Worm (Caenorhabditis elegans) whole organism, late embryonic: Measurements from ENCODE around the gene C34B4.3.

Source experiments
- F13H6.1 ChIP-seq: sonication (generic microtip); optimal IDR thresholded peaks from 2 replicates; lab custom pipeline; 2016; ENCODE audit warnings: missing genetic modification characterization, missing compliant biosample characterization
- K02D7.2 ChIP-seq: sonication (generic microtip); optimal IDR thresholded peaks from 2 replicates; lab custom pipeline; 2017; ENCODE audit warnings: mild to moderate bottlenecking, missing genetic modification characterization, missing compliant biosample characterization
- ceh-48 ChIP-seq: sonication (generic microtip); optimal IDR thresholded peaks from 2 replicates; lab custom pipeline; 2016; ENCODE audit warnings: missing genetic modification characterization, inconsistent platforms, missing compliant biosample characterization
- che-1 ChIP-seq: sonication (generic microtip); optimal IDR thresholded peaks from 2 replicates; lab custom pipeline; 2016; ENCODE audit warnings: mild to moderate bottlenecking, missing genetic modification characterization, missing compliant biosample characterization
- dmd-4 ChIP-seq: sonication (generic microtip); optimal IDR thresholded peaks from 2 replicates; lab custom pipeline; 2016; ENCODE audit warnings: borderline replicate concordance, missing genetic modification characterization, missing compliant biosample characterization
- elt-2 ChIP-seq: sonication (generic microtip); optimal IDR thresholded peaks from 2 replicates; lab custom pipeline; 2016; ENCODE audit warnings: missing genetic modification reagents, missing genetic modification characterization, missing compliant biosample characterization
- fkh-6 ChIP-seq: sonication (generic microtip); optimal IDR thresholded peaks from 2 replicates; lab custom pipeline; 2016; ENCODE audit warnings: missing genetic modification characterization, missing compliant biosample characterization
- lim-6 ChIP-seq: sonication (generic microtip); optimal IDR thresholded peaks from 2 replicates; lab custom pipeline; 2016; ENCODE audit warnings: missing genetic modification characterization, missing compliant biosample characterization
- nfya-1 ChIP-seq: sonication (generic microtip); optimal IDR thresholded peaks from 2 replicates; lab custom pipeline; 2017; ENCODE audit warnings: missing genetic modification characterization, mild to moderate bottlenecking, missing compliant biosample characterization, antibody characterized with exemption, moderate library complexity
- sdc-2 ChIP-seq: sonication (generic microtip); optimal IDR thresholded peaks from 2 replicates; lab custom pipeline; 2016; ENCODE audit warnings: missing genotype, missing genetic modification characterization, missing compliant biosample characterization
- syd-9 ChIP-seq: sonication (generic microtip); optimal IDR thresholded peaks from 2 replicates; lab custom pipeline; 2016; ENCODE audit warnings: mild to moderate bottlenecking, missing genetic modification characterization, moderate library complexity, missing compliant biosample characterization
- unc-42 ChIP-seq: sonication (generic microtip); optimal IDR thresholded peaks from 2 replicates; lab custom pipeline; 2016; ENCODE audit warnings: missing genotype, missing genetic modification characterization, missing compliant biosample characterization
- unc-55 ChIP-seq: sonication (generic microtip); optimal IDR thresholded peaks from 2 replicates; lab custom pipeline; 2017; ENCODE audit warnings: missing biosample characterization, missing genetic modification reagents, missing genetic modification characterization
- unc-86 ChIP-seq: sonication (generic microtip); optimal IDR thresholded peaks from 2 replicates; lab custom pipeline; 2016; ENCODE audit warnings: missing genetic modification characterization, missing compliant biosample characterization

The C34B4.3 gene

ce11 chrV:13018761-13019160 lies 52.2 kb downstream of the C34B4.3 start, which contains the start of gene fmi-1:
Gene fmi-1, plus strand, starts transcription at chrV:13019061.
- TF ChIP-seq syd-9 (tag; lab: Kevin White, UChicago), result no peak
- TF ChIP-seq fkh-6 (tag; lab: Kevin White, UChicago), result no peak
- no peak for TF ChIP-seq che-1 (tag; lab: Kevin White, UChicago)
- no peak for TF ChIP-seq sdc-2 (tag; lab: Kevin White, UChicago)
- no peak for TF ChIP-seq ceh-48

- peak; percentile 33 for TF ChIP-seq nfya-1 (tag; lab: Kevin White, UChicago)
- no peak for TF ChIP-seq K02D7.2
- no peak for TF ChIP-seq sdc-2 (tag; lab: Kevin White, UChicago)
- no peak for TF ChIP-seq lim-6 (tag; lab: Kevin White, UChicago)
- TF ChIP-seq unc-55, result no peak
- TF ChIP-seq dmd-4 (tag; lab: Kevin White, UChicago), result no peak
- no peak for TF ChIP-seq unc-86 (tag; lab: Kevin White, UChicago)
- no peak for TF ChIP-seq elt-2 (tag; lab: Kevin White, UChicago)
- no peak for TF ChIP-seq F13H6.1
- TF ChIP-seq unc-42 (tag; lab: Kevin White, UChicago), result peak; percentile 31
- TF ChIP-seq, all 69 proteins: peak for 2
These were observed 52.7 kb downstream of the C34B4.3 start for ce11 chrV:13018233-13018632.
